Worm (Caenorhabditis elegans) whole organism, early embryonic: Measurements from ENCODE around the gene F57B1.9.

Experiments
- aly-1 ChIP-seq: sonication (generic microtip); optimal IDR thresholded peaks from 2 replicates; lab custom pipeline; 2016; ENCODE audit warnings: missing genetic modification characterization, missing compliant biosample characterization
- ama-1 ChIP-seq: fragments of 150-350 bp; optimal IDR thresholded peaks from 2 replicates; lab custom pipeline; 2014
- ceh-36 ChIP-seq: sonication (generic microtip); optimal IDR thresholded peaks from 2 replicates; lab custom pipeline; 2016; ENCODE audit warnings: missing genetic modification characterization, inconsistent platforms, missing compliant biosample characterization
- ets-7 ChIP-seq: sonication (generic microtip); optimal IDR thresholded peaks from 2 replicates; lab custom pipeline; 2016; ENCODE audit warnings: missing genotype, missing genetic modification characterization, missing compliant biosample characterization
- flt-1 ChIP-seq: fragments of 200-800 bp; sonication (Bioruptor generic); IDR thresholded peaks from 2 replicates; pipeline ENCODE4 v1.3.6; 2022; ENCODE audit warnings: missing genetic modification characterization, missing compliant biosample characterization
- hnd-1 ChIP-seq: sonication (generic microtip); optimal IDR thresholded peaks from 2 replicates; lab custom pipeline; 2016; ENCODE audit warnings: missing genetic modification characterization, missing compliant biosample characterization
- pes-1 ChIP-seq: fragments of 200-800 bp; sonication (Bioruptor generic); IDR thresholded peaks from 2 replicates; pipeline ENCODE4 v1.3.6; 2022; ENCODE audit warnings: missing genetic modification reagents, missing genetic modification characterization, missing compliant biosample characterization
- scrt-1 ChIP-seq: fragments of 200-800 bp; sonication (Bioruptor generic); IDR thresholded peaks from 2 replicates; pipeline ENCODE4 v1.3.6; 2022; ENCODE audit warnings: missing genetic modification characterization, missing compliant biosample characterization
- tbx-37 ChIP-seq: fragments of 200-800 bp; sonication (Bioruptor generic); conservative IDR thresholded peaks from 2 replicates; pipeline ENCODE4 v1.3.6; 2022; ENCODE audit warnings: missing genetic modification reagents, missing genetic modification characterization, missing compliant biosample characterization
- tra-4 ChIP-seq: sonication (generic microtip); optimal IDR thresholded peaks from 2 replicates; lab custom pipeline; 2017; ENCODE audit warnings: missing genetic modification characterization, missing compliant biosample characterization

ce11 chrV:13162885-13163284 lies 34.8 kb downstream of the F57B1.9 start:
- no peak for TF ChIP-seq ama-1 (lab: Kevin White, UChicago)
- no peak for TF ChIP-seq ets-7
- no peak for TF ChIP-seq flt-1
- TF ChIP-seq tra-4 (tag; lab: Kevin White, UChicago) = no peak
- TF ChIP-seq pes-1 (GFP tag; lab: Robert Waterston, UW) = no peak
- no peak for TF ChIP-seq ceh-36 (tag; lab: Kevin White, UChicago)
- TF ChIP-seq tbx-37 (GFP tag; lab: Robert Waterston, UW) = no peak
- no peak for TF ChIP-seq scrt-1 (GFP tag; lab: Robert Waterston, UW)
- no peak for TF ChIP-seq hnd-1
- no peak for TF ChIP-seq aly-1 (tag; lab: Kevin White, UChicago)
